Fruit fly (Drosophila melanogaster) whole organism, prepupa: Measurements from ENCODE around the gene stv.

Experiments used
- CG10631 ChIP-seq: fragments of 200-800 bp; sonication (Bioruptor generic); optimal IDR thresholded peaks from 2 replicates; lab custom pipeline; 2016; ENCODE audit warnings: missing biosample characterization, missing genetic modification characterization
- CG10669 ChIP-seq: fragments of 200-800 bp; sonication (Bioruptor generic); optimal IDR thresholded peaks from 3 replicates; lab custom pipeline; 2018; ENCODE audit warnings: missing biosample characterization, mild to moderate bottlenecking, missing genetic modification characterization, moderate library complexity
- CG11294 ChIP-seq: fragments of 200-800 bp; sonication (Bioruptor generic); IDR thresholded peaks from 2 replicates; pipeline ENCODE4 v1.3.6; 2022; ENCODE audit warnings: missing biosample characterization, missing genetic modification characterization
- CG11762 ChIP-seq: fragments of 200-800 bp; sonication (Bioruptor generic); optimal IDR thresholded peaks from 3 replicates; lab custom pipeline; 2016; ENCODE audit warnings: missing biosample characterization, missing genetic modification characterization; ENCODE audit not compliant: insufficient read depth
- CG11902 ChIP-seq: fragments of 200-800 bp; sonication (Bioruptor generic); optimal IDR thresholded peaks from 3 replicates; lab custom pipeline; 2016; ENCODE audit warnings: missing biosample characterization, missing genetic modification characterization
- CG15336 ChIP-seq: fragments of 200-800 bp; sonication (Bioruptor generic); IDR thresholded peaks from 2 replicates; pipeline ENCODE4 v1.3.6; 2022; ENCODE audit warnings: missing biosample characterization, missing genetic modification characterization
- CG16779 ChIP-seq: fragments of 200-800 bp; sonication (Bioruptor generic); optimal IDR thresholded peaks from 3 replicates; lab custom pipeline; 2017; ENCODE audit warnings: missing biosample characterization, mild to moderate bottlenecking, missing genetic modification characterization
- CG3032 ChIP-seq: fragments of 200-800 bp; optimal IDR thresholded peaks from 2 replicates; lab custom pipeline; 2019; ENCODE audit warnings: missing biosample characterization, mild to moderate bottlenecking, missing genetic modification characterization, moderate library complexity
- CG31627 ChIP-seq: fragments of 200-800 bp; sonication (Bioruptor generic); optimal IDR thresholded peaks from 3 replicates; lab custom pipeline; 2016; ENCODE audit warnings: missing biosample characterization, missing genetic modification characterization
- CG32006 ChIP-seq: fragments of 200-800 bp; sonication (Bioruptor generic); optimal IDR thresholded peaks from 3 replicates; lab custom pipeline; 2017; ENCODE audit warnings: missing biosample characterization, mild to moderate bottlenecking, missing genetic modification characterization
- CG34406 ChIP-seq: fragments of 200-800 bp; sonication (Bioruptor generic); optimal IDR thresholded peaks from 3 replicates; lab custom pipeline; 2016; ENCODE audit warnings: missing biosample characterization, missing genetic modification characterization
- CG4318 ChIP-seq: fragments of 200-800 bp; sonication (Bioruptor generic); optimal IDR thresholded peaks from 3 replicates; lab custom pipeline; 2017; ENCODE audit warnings: missing biosample characterization, mild to moderate bottlenecking, missing genetic modification characterization
- CG6276 ChIP-seq: fragments of 200-800 bp; sonication (Bioruptor generic); optimal IDR thresholded peaks from 2 replicates; lab custom pipeline; 2017; ENCODE audit warnings: missing biosample characterization, mild to moderate bottlenecking, missing genetic modification characterization
- CG6792 ChIP-seq: fragments of 200-800 bp; sonication (Bioruptor generic); optimal IDR thresholded peaks from 3 replicates; lab custom pipeline; 2016; ENCODE audit warnings: missing biosample characterization, missing genetic modification characterization
- CG6808 ChIP-seq: fragments of 200-800 bp; sonication (Bioruptor generic); optimal IDR thresholded peaks from 3 replicates; lab custom pipeline; 2017; ENCODE audit warnings: missing biosample characterization, missing genetic modification characterization, mild to moderate bottlenecking, moderate library complexity, missing genetic modification reagents
- CG7368 ChIP-seq: fragments of 200-800 bp; sonication (Bioruptor generic); optimal IDR thresholded peaks from 3 replicates; lab custom pipeline; 2016; ENCODE audit warnings: missing biosample characterization, missing genetic modification characterization
- CG8119 ChIP-seq: fragments of 200-800 bp; sonication (Bioruptor generic); IDR thresholded peaks from 3 replicates; pipeline ENCODE4 v1.3.6; 2022; ENCODE audit warnings: missing biosample characterization, missing genetic modification characterization
- CG8319 ChIP-seq: fragments of 200-800 bp; sonication (Bioruptor generic); optimal IDR thresholded peaks from 3 replicates; lab custom pipeline; 2016; ENCODE audit warnings: missing biosample characterization, missing genetic modification characterization
- CG8632 ChIP-seq: fragments of 200-800 bp; sonication (Bioruptor generic); optimal IDR thresholded peaks from 3 replicates; lab custom pipeline; 2016; ENCODE audit warnings: missing biosample characterization, missing genetic modification characterization
- Eip75B ChIP-seq: fragments of 200-800 bp; sonication (Bioruptor generic); optimal IDR thresholded peaks from 3 replicates; lab custom pipeline; 2016; ENCODE audit warnings: missing biosample characterization, missing genetic modification characterization
- Eip78C ChIP-seq: fragments of 200-800 bp; sonication (Bioruptor generic); peaks from one replicate; lab custom pipeline; 2016; ENCODE audit warnings: missing biosample characterization, missing genetic modification characterization
- Eip93F ChIP-seq: fragments of 200-800 bp; sonication (Bioruptor generic); optimal IDR thresholded peaks from 2 replicates; lab custom pipeline; 2016; ENCODE audit warnings: missing biosample characterization, mild to moderate bottlenecking, missing genetic modification characterization
- Ets21C ChIP-seq: fragments of 200-800 bp; sonication (Bioruptor generic); optimal IDR thresholded peaks from 3 replicates; lab custom pipeline; 2016; ENCODE audit warnings: missing biosample characterization, missing genetic modification characterization
- Met ChIP-seq: fragments of 200-800 bp; sonication (Bioruptor generic); optimal IDR thresholded peaks from 3 replicates; lab custom pipeline; 2016; ENCODE audit warnings: missing biosample characterization, missing genetic modification characterization
- OdsH ChIP-seq: fragments of 200-800 bp; sonication (Bioruptor generic); optimal IDR thresholded peaks from 3 replicates; lab custom pipeline; 2016; ENCODE audit warnings: missing biosample characterization, missing genetic modification characterization
- Smox ChIP-seq: fragments of 200-800 bp; sonication (Bioruptor generic); optimal IDR thresholded peaks from 3 replicates; lab custom pipeline; 2016; ENCODE audit warnings: missing biosample characterization, missing genetic modification characterization
- Sox102F ChIP-seq: fragments of 200-800 bp; sonication (Bioruptor generic); optimal IDR thresholded peaks from 2 replicates; lab custom pipeline; 2016; ENCODE audit warnings: missing biosample characterization, mild to moderate bottlenecking, missing genetic modification characterization
- Sox14 ChIP-seq: fragments of 200-800 bp; sonication (Bioruptor generic); optimal IDR thresholded peaks from 3 replicates; lab custom pipeline; 2016; ENCODE audit warnings: missing biosample characterization, missing genetic modification characterization
- cyc ChIP-seq: fragments of 200-800 bp; sonication (Bioruptor generic); optimal IDR thresholded peaks from 3 replicates; lab custom pipeline; 2016; ENCODE audit warnings: missing biosample characterization, missing genetic modification characterization
- dac ChIP-seq: fragments of 200-800 bp; sonication (Bioruptor generic); optimal IDR thresholded peaks from 2 replicates; lab custom pipeline; 2017; ENCODE audit warnings: missing biosample characterization, mild to moderate bottlenecking, missing genetic modification characterization
- dsx ChIP-seq: fragments of 200-800 bp; optimal IDR thresholded peaks from 3 replicates; lab custom pipeline; 2019; ENCODE audit warnings: missing biosample characterization, mild to moderate bottlenecking, missing genetic modification characterization, moderate library complexity; ENCODE audit not compliant: poor library complexity, severe bottlenecking
- esn ChIP-seq: fragments of 200-800 bp; sonication (Bioruptor generic); optimal IDR thresholded peaks from 2 replicates; lab custom pipeline; 2016; ENCODE audit warnings: missing biosample characterization, mild to moderate bottlenecking, missing genetic modification characterization, moderate library complexity
- fd59A ChIP-seq: fragments of 200-800 bp; sonication (Bioruptor generic); optimal IDR thresholded peaks from 2 replicates; lab custom pipeline; 2017; ENCODE audit warnings: missing biosample characterization, mild to moderate bottlenecking, missing genetic modification characterization, missing genetic modification reagents
- fkh ChIP-seq: fragments of 200-800 bp; sonication (Bioruptor generic); optimal IDR thresholded peaks from 3 replicates; lab custom pipeline; 2017; ENCODE audit warnings: missing biosample characterization, mild to moderate bottlenecking, missing genetic modification characterization, moderate library complexity
- lz ChIP-seq: fragments of 200-800 bp; sonication (Bioruptor generic); optimal IDR thresholded peaks from 3 replicates; lab custom pipeline; 2016; ENCODE audit warnings: missing biosample characterization, missing genetic modification characterization
- salr ChIP-seq, 2 experiments: fragments of 200-800 bp; sonication (Bioruptor generic); optimal IDR thresholded peaks; 3 replicates each; lab custom pipeline; 2016 to 2018; ENCODE audit warnings: missing biosample characterization in 2 of 2, missing genetic modification characterization in 2 of 2, mild to moderate bottlenecking in 1 of 2
- svp ChIP-seq: fragments of 200-800 bp; sonication (Bioruptor generic); peaks from one replicate; lab custom pipeline; 2016; ENCODE audit warnings: missing biosample characterization, missing genetic modification characterization
- topi ChIP-seq: fragments of 200-800 bp; sonication (Bioruptor generic); optimal IDR thresholded peaks from 3 replicates; lab custom pipeline; 2016; ENCODE audit warnings: missing biosample characterization, missing genetic modification characterization
- vri ChIP-seq: fragments of 200-800 bp; sonication (Bioruptor generic); optimal IDR thresholded peaks from 3 replicates; lab custom pipeline; 2016; ENCODE audit warnings: missing biosample characterization, mild to moderate bottlenecking, missing genetic modification characterization

Gene stv

DNA sequence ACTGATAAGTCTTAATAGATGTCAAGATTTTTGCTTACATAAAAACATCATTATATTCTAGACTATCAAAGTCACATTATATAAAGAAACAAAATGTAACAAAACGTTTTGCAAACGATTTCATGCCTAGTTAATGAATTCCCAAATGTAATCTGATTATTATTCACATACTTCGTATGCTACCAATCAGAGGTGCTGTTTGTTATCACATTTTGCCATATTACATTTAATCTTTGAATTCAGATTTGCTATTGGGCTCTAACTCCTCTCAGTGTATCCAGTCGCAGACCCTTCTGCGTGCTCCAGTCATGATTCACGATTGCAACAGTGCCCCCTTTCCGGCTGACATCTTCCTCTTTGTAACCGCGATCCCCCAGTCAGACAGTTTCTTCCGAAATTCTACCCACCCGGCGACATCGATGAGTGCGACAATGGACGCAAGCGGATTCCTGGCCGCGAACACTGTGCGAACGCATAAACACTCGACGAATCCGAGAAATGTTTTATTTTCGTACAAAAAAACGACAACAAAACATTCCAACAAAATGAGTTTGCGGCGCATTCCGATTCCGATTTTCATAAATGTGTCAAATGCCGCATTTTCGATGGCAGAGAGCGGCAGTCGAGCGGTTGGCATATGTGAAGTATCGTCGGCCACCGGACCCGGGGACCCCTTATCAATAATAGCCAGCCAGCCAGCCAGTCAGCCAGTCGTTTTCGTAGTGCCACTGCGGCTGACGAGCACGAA is 11.0 kb downstream of the stv start (continued):
- TF ChIP-seq Met = peak; percentile 40
- TF ChIP-seq CG4318 (GFP tag; lab: Kevin White, UChicago) = peak; percentile 28
- TF ChIP-seq esn (GFP tag; lab: Kevin White, UChicago) = peak; percentile 88
- TF ChIP-seq Smox (GFP tag; lab: Kevin White, UChicago) = peak; percentile 57
- peak; percentile 60 for TF ChIP-seq Sox102F (GFP tag; lab: Kevin White, UChicago)
- TF ChIP-seq dsx (GFP tag; lab: Kevin White, UChicago) = no peak
- TF ChIP-seq dac (GFP tag; lab: Kevin White, UChicago) = no peak
- TF ChIP-seq CG11762 (GFP tag; lab: Kevin White, UChicago) = no peak
- no peak for TF ChIP-seq fd59A (GFP tag; lab: Kevin White, UChicago)
- peak; percentile 5 for TF ChIP-seq CG6792 (GFP tag; lab: Kevin White, UChicago)
- TF ChIP-seq lz = peak; percentile 50
- TF ChIP-seq Eip75B = peak; percentile 60
- TF ChIP-seq CG10631 (GFP tag; lab: Kevin White, UChicago) = peak; percentile 25
- TF ChIP-seq CG8119 = no peak
- TF ChIP-seq topi = peak; percentile 58
- peak; percentile 19 for TF ChIP-seq Ets21C (GFP tag; lab: Kevin White, UChicago)
- TF ChIP-seq CG34406 = peak; percentile 28
- TF ChIP-seq CG11294 = no peak
- peak; percentile 40; the same call in 1 of the 2 replicates for TF ChIP-seq CG15336 (GFP tag; lab: Robert Waterston, UW)
- peak; percentile 26 for TF ChIP-seq CG8632 (GFP tag; lab: Kevin White, UChicago)

DNA sequence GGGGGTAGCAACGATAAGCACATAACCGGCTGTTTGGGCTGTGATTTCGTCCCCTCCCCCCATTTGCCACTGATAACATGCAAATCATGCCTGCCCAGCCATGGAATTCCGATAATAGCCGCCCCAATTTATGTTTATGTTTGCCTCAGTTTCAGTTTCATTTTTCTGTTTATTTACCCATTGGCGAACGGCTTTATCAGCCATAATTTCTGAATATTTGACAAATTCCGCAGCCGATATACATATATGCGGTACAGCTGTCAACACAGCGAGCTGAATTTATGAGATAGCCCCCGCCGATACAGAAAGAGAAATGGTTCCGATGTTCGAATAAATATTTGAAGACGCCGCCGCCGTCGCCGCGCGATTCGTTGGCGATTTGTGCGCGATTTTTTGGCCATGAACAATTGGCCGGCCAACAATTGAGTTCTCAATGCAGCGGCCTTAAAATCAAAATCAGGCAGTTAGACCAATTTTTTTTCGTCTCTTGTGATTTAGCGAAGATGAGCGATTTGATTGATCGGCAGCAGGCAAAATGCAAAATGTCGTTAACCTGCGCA is 11.9 kb downstream of the stv start:
- TF ChIP-seq Smox (GFP tag; lab: Kevin White, UChicago) (no peak), CG4318 (GFP tag; lab: Kevin White, UChicago) (no peak), cyc (GFP tag; lab: Kevin White, UChicago) (no peak), fkh (GFP tag; lab: Kevin White, UChicago) (peak; percentile 63)
- TF ChIP-seq, all 60 proteins: peak for 1

DNA sequence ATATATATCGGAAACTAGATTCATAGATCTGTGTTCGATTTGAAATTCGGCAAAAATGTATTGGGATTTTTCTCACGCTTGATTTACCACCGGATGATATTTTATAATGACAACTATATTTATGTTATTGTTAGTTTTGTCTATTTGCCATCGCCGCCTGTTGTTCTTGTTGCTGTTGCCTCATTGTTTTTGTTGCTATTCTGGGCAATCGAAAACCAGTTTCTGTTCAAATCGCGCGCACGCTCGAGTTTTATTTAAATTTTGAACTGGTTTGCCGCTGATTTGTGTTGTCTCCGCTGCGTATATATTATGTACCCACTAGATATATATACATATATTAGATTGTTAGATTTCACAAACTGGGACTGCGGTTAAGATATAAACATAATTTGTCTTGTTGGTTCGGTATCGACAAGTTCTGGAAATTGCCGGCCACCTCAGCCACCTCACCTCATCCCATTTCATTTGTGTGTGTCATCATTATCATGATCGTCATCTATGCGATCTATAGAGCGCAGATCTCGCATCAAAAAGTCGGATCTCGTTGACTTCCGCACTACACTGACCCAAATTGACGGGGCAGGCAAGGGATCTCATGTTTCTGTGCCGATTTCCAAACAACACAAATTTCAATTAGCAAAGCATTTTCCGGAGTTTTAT is 13.5 kb downstream of the stv start:
- TF ChIP-seq fkh (GFP tag; lab: Kevin White, UChicago) (peak; percentile 25), Eip78C (GFP tag; lab: Kevin White, UChicago) (peak; percentile 26), CG11902 (GFP tag; lab: Kevin White, UChicago) (no peak), svp (GFP tag; lab: Kevin White, UChicago) (no peak), Sox14 (GFP tag; lab: Kevin White, UChicago) (no peak)

DNA sequence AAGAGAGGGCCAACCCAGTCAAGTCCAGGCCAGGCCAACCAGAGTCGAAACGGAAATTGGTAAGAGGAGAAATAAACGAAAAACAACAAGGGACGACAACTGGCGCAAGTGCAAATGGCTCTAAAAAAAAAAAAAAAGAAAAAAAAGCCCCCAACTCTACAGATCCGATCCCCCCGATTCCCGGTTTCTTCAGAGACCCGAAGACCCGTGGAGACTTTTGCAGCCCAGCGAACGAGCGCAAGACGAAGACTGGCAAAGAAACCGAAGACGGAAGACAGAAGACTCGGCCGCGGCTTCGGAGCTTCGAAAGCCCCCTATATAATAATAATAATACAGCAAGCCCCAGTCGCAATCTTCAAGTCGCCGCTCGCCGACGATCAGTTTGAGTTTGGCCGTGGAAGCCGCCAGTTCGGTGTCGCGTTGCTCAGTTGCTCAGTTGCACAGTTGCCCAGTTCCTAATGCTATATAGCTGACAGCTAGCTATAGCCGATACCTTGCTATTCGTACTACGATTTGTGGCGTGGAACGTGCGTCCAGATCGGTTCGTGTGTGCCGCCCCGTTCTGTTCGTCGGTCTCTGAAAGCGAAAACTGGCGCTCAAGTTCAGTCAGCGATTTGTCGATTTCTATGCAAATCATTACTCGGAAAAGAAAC is 17.1 kb downstream of the stv start:
- TF ChIP-seq CG8319 (GFP tag; lab: Kevin White, UChicago) = no peak
- TF ChIP-seq dac (GFP tag; lab: Kevin White, UChicago) = no peak
- TF ChIP-seq CG10631 (GFP tag; lab: Kevin White, UChicago) = no peak
- peak; percentile 42 for TF ChIP-seq OdsH
- peak; percentile 85 for TF ChIP-seq svp (GFP tag; lab: Kevin White, UChicago)
- TF ChIP-seq CG6792 (GFP tag; lab: Kevin White, UChicago) = peak; percentile 44
- peak; percentile 62; the same call in 2 of the 3 replicates for TF ChIP-seq CG8119
- TF ChIP-seq salr (GFP tag; optimal IDR thresholded peaks at IDR 0.05; lab: Kevin White, UChicago) = peak in 1 of 2 experiments; percentile 14
- peak; percentile 5 for TF ChIP-seq CG16779 (tag; lab: Kevin White, UChicago)
- TF ChIP-seq CG7368 (GFP tag; lab: Kevin White, UChicago) = peak; percentile 57
- no peak for TF ChIP-seq CG3032 (tag; lab: Kevin White, UChicago)
- TF ChIP-seq Ets21C (GFP tag; lab: Kevin White, UChicago) = no peak
- TF ChIP-seq Eip93F (GFP tag; lab: Kevin White, UChicago) = peak; percentile 56
- TF ChIP-seq CG32006 (GFP tag; lab: Kevin White, UChicago) = no peak
- TF ChIP-seq CG10669 (GFP tag; lab: Kevin White, UChicago) = peak; percentile 46
- TF ChIP-seq fd59A (GFP tag; lab: Kevin White, UChicago) = peak; percentile 10
- peak; percentile 14 for TF ChIP-seq Eip75B
- TF ChIP-seq Sox102F (GFP tag; lab: Kevin White, UChicago) = peak; percentile 72
- TF ChIP-seq CG6276 (GFP tag; lab: Kevin White, UChicago) = no peak
- TF ChIP-seq CG6808 (GFP tag; lab: Kevin White, UChicago) = peak; percentile 79
- TF ChIP-seq CG31627 (GFP tag; lab: Kevin White, UChicago) = no peak
- TF ChIP-seq Smox (GFP tag; lab: Kevin White, UChicago) = no peak
- TF ChIP-seq CG11762 (GFP tag; lab: Kevin White, UChicago) = peak; percentile 51
- peak; percentile 75 for TF ChIP-seq vri
- TF ChIP-seq topi = peak; percentile 31
- peak; percentile 68 for TF ChIP-seq CG34406
